Worm (Caenorhabditis elegans): ENCODE data around the gene znf-474.

The znf-474 gene

ce11 chrX:12171631-12172348, 22.1 kb downstream of the znf-474 start, which contains the start of gene F57G12.1 (continued):
- peak; percentile 65 for TF ChIP-seq unc-86 (tag; optimal IDR thresholded peaks at IDR 0.05)
- TF ChIP-seq nhr-19 (GFP tag; conservative IDR thresholded peaks at IDR 0.05): peak; percentile 66
- TF ChIP-seq zag-1 (tag; optimal IDR thresholded peaks at IDR 0.05): no peak
- no peak for TF ChIP-seq unc-62 (GFP tag; optimal IDR thresholded peaks at IDR 0.05)
- peak; percentile 18 for TF ChIP-seq sup-37 (GFP tag; optimal IDR thresholded peaks at IDR 0.05)
- peak in 1 of 2 experiments; percentile 83 for TF ChIP-seq mdl-1 (tag; optimal IDR thresholded peaks at IDR 0.05)
- TF ChIP-seq efl-3 (GFP tag; optimal IDR thresholded peaks at IDR 0.05): no peak
- peak; percentile 77 for TF ChIP-seq lin-13 (GFP tag; optimal IDR thresholded peaks at IDR 0.05)
- peak in 1 of 6 experiments; percentile 7 for TF ChIP-seq elt-3 (tag; optimal IDR thresholded peaks at IDR 0.05)
- TF ChIP-seq nhr-76 (tag; optimal IDR thresholded peaks at IDR 0.05): no peak
- no peak for TF ChIP-seq tlp-1 (tag; optimal IDR thresholded peaks at IDR 0.05)
- no peak for TF ChIP-seq sptf-1 (tag; optimal IDR thresholded peaks at IDR 0.05)
- no peak for TF ChIP-seq grh-1 (GFP tag; IDR thresholded peaks at IDR 0.05)
- TF ChIP-seq isw-1 (GFP tag; IDR thresholded peaks at IDR 0.05): peak; percentile 50
- peak; percentile 7 for TF ChIP-seq lin-39 (tag; optimal IDR thresholded peaks at IDR 0.05)
- TF ChIP-seq egl-13 (tag; optimal IDR thresholded peaks at IDR 0.05): peak; percentile 25
- peak; percentile 71 for TF ChIP-seq skn-1 (tag; optimal IDR thresholded peaks at IDR 0.05)
- no peak for TF ChIP-seq hpl-2 (GFP tag; optimal IDR thresholded peaks at IDR 0.05)
- TF ChIP-seq unc-130 (tag; optimal IDR thresholded peaks at IDR 0.05): peak; percentile 65
- no peak for TF ChIP-seq pag-3 (tag; optimal IDR thresholded peaks at IDR 0.05; ENCODE audit: borderline replicate concordance, insufficient read depth)
- TF ChIP-seq aly-2 (tag; optimal IDR thresholded peaks at IDR 0.05): no peak
- TF ChIP-seq mab-9 (GFP tag; IDR thresholded peaks at IDR 0.05): peak; percentile 42; the same call in 1 of the 2 replicates
- TF ChIP-seq lin-35 (GFP tag; optimal IDR thresholded peaks at IDR 0.05): peak; percentile 59 to 62
- TF ChIP-seq dsc-1 (tag; optimal IDR thresholded peaks at IDR 0.05): peak; percentile 64
- TF ChIP-seq nhr-12 (tag; optimal IDR thresholded peaks at IDR 0.05): no peak
- no peak for TF ChIP-seq zip-4 (GFP tag; optimal IDR thresholded peaks at IDR 0.05)
- no peak for TF ChIP-seq fkh-4 (tag; optimal IDR thresholded peaks at IDR 0.05; ENCODE audit: borderline replicate concordance)
- no peak for TF ChIP-seq ceh-88 (GFP tag; IDR thresholded peaks at IDR 0.05)
- no peak for TF ChIP-seq Y116A8C.19 (tag; optimal IDR thresholded peaks at IDR 0.05; ENCODE audit: borderline replicate concordance)
- peak; percentile 60 for TF ChIP-seq fos-1 (tag; optimal IDR thresholded peaks at IDR 0.05)
- no peak for TF ChIP-seq vab-15 (tag; optimal IDR thresholded peaks at IDR 0.05)
- TF ChIP-seq xbp-1 (tag; optimal IDR thresholded peaks at IDR 0.05): peak; percentile 40
- peak; percentile 21 to 65 for TF ChIP-seq egl-27 (tag; optimal IDR thresholded peaks at IDR 0.05)
- no peak for TF ChIP-seq C34B4.2 (tag; optimal IDR thresholded peaks at IDR 0.05)
- peak; percentile 73 for TF ChIP-seq tbx-2 (tag; optimal IDR thresholded peaks at IDR 0.05)
- no peak for TF ChIP-seq sox-4 (tag; optimal IDR thresholded peaks at IDR 0.05)
- TF ChIP-seq elt-2 (tag; optimal IDR thresholded peaks at IDR 0.05): peak; percentile 10
- peak; percentile 45 for TF ChIP-seq nhr-90 (tag; optimal IDR thresholded peaks at IDR 0.05; ENCODE audit: poor library complexity)
- peak; percentile 30 for TF ChIP-seq nhr-237 (tag; optimal IDR thresholded peaks at IDR 0.05)
- no peak for TF ChIP-seq hlh-4 (tag; optimal IDR thresholded peaks at IDR 0.05)
- peak; percentile 42 for TF ChIP-seq irx-1 (tag; optimal IDR thresholded peaks at IDR 0.05)
- TF ChIP-seq ets-5 (GFP tag; IDR thresholded peaks at IDR 0.05): no peak
- peak; percentile 66 for TF ChIP-seq nhr-47 (tag; optimal IDR thresholded peaks at IDR 0.05)

Measured in whole organism, L1 larva.